Fruit fly (Drosophila melanogaster) whole organism, prepupa: Measurements from ENCODE around the gene CG1103.
A peak's percentile ranks its signal among the peaks of the same experiment; 100 is the strongest.

ENCODE experiments used
- CG11762 ChIP-seq: fragments of 200-800 bp; sonication (Bioruptor generic); optimal IDR thresholded peaks from 3 replicates; lab custom pipeline; 2016; ENCODE audit warnings: missing biosample characterization, missing genetic modification characterization; ENCODE audit not compliant: insufficient read depth
- CG15336 ChIP-seq: fragments of 200-800 bp; sonication (Bioruptor generic); IDR thresholded peaks from 2 replicates; pipeline ENCODE4 v1.3.6; 2022; ENCODE audit warnings: missing biosample characterization, missing genetic modification characterization
- CG7368 ChIP-seq: fragments of 200-800 bp; sonication (Bioruptor generic); optimal IDR thresholded peaks from 3 replicates; lab custom pipeline; 2016; ENCODE audit warnings: missing biosample characterization, missing genetic modification characterization
- CG8632 ChIP-seq: fragments of 200-800 bp; sonication (Bioruptor generic); optimal IDR thresholded peaks from 3 replicates; lab custom pipeline; 2016; ENCODE audit warnings: missing biosample characterization, missing genetic modification characterization
- Eip78C ChIP-seq: fragments of 200-800 bp; sonication (Bioruptor generic); peaks from one replicate; lab custom pipeline; 2016; ENCODE audit warnings: missing biosample characterization, missing genetic modification characterization
- Ets21C ChIP-seq: fragments of 200-800 bp; sonication (Bioruptor generic); optimal IDR thresholded peaks from 3 replicates; lab custom pipeline; 2016; ENCODE audit warnings: missing biosample characterization, missing genetic modification characterization
- Ets96B ChIP-seq: fragments of 200-800 bp; optimal IDR thresholded peaks from 2 replicates; lab custom pipeline; 2019; ENCODE audit warnings: missing biosample characterization, mild to moderate bottlenecking, missing genetic modification characterization, moderate library complexity
- Gug ChIP-seq: fragments of 200-800 bp; sonication (Bioruptor generic); IDR thresholded peaks from 2 replicates; pipeline ENCODE4 v1.3.6; 2022; ENCODE audit warnings: missing biosample characterization, missing genetic modification characterization
- Hr39 ChIP-seq: fragments of 200-800 bp; sonication (Bioruptor generic); optimal IDR thresholded peaks from 2 replicates; lab custom pipeline; 2016; ENCODE audit warnings: missing biosample characterization, missing genetic modification characterization
- achi ChIP-seq: fragments of 200-800 bp; sonication (Bioruptor generic); optimal IDR thresholded peaks from 3 replicates; lab custom pipeline; 2016; ENCODE audit warnings: missing biosample characterization, missing genetic modification characterization
- fd85E ChIP-seq: fragments of 200-800 bp; sonication (Bioruptor generic); optimal IDR thresholded peaks from 3 replicates; lab custom pipeline; 2016; ENCODE audit warnings: missing biosample characterization, missing genetic modification characterization
- spab ChIP-seq: fragments of 200-800 bp; sonication (Bioruptor generic); optimal IDR thresholded peaks from 2 replicates; lab custom pipeline; 2017; ENCODE audit warnings: missing biosample characterization, mild to moderate bottlenecking, missing genetic modification characterization, missing genetic modification reagents
- ss ChIP-seq, 2 experiments: fragments of 200-800 bp; sonication (Bioruptor generic); optimal IDR thresholded peaks; 2 replicates in 1 of 2; 3 replicates in 1 of 2; lab custom pipeline; 2017 to 2018; ENCODE audit warnings: mild to moderate bottlenecking in 2 of 2, missing biosample characterization in 2 of 2, missing genetic modification characterization in 2 of 2, moderate library complexity in 1 of 2

CG1103 gene

dm6 chr3R:4387490-4387889 is 49.9 kb downstream of the CG1103 start, which contains the start of gene tub (continued):
- TF ChIP-seq ss (GFP tag; optimal IDR thresholded peaks at IDR 0.05; lab: Kevin White, UChicago) = no peak
- TF ChIP-seq achi (GFP tag; lab: Kevin White, UChicago) = no peak
- no peak for TF ChIP-seq fd85E
- TF ChIP-seq CG15336 (GFP tag; lab: Robert Waterston, UW) = no peak
- no peak for TF ChIP-seq Ets96B (tag; lab: Kevin White, UChicago)
- TF ChIP-seq CG7368 (GFP tag; lab: Kevin White, UChicago) = no peak
- no peak for TF ChIP-seq CG8632 (GFP tag; lab: Kevin White, UChicago)
- no peak for TF ChIP-seq Ets21C (GFP tag; lab: Kevin White, UChicago)
- TF ChIP-seq Hr39 (GFP tag; lab: Kevin White, UChicago) = peak; percentile 7
- no peak for TF ChIP-seq CG11762 (GFP tag; lab: Kevin White, UChicago)
- no peak for TF ChIP-seq spab (GFP tag; lab: Kevin White, UChicago)
- TF ChIP-seq Eip78C (GFP tag; lab: Kevin White, UChicago) = peak; percentile 63
- TF ChIP-seq Gug (GFP tag; lab: Robert Waterston, UW) = no peak
